Fruit fly (Drosophila melanogaster) whole organism, prepupa: ENCODE measurements around the gene esg.

Experiments used
- CG1621 ChIP-seq: fragments of 200-800 bp; sonication (Bioruptor generic); optimal IDR thresholded peaks from 3 replicates; lab custom pipeline; 2018; ENCODE audit warnings: missing biosample characterization, mild to moderate bottlenecking, missing genetic modification characterization
- CG34406 ChIP-seq: fragments of 200-800 bp; sonication (Bioruptor generic); optimal IDR thresholded peaks from 3 replicates; lab custom pipeline; 2016; ENCODE audit warnings: missing biosample characterization, missing genetic modification characterization
- CG4318 ChIP-seq: fragments of 200-800 bp; sonication (Bioruptor generic); optimal IDR thresholded peaks from 3 replicates; lab custom pipeline; 2017; ENCODE audit warnings: missing biosample characterization, mild to moderate bottlenecking, missing genetic modification characterization
- CG8632 ChIP-seq: fragments of 200-800 bp; sonication (Bioruptor generic); optimal IDR thresholded peaks from 3 replicates; lab custom pipeline; 2016; ENCODE audit warnings: missing biosample characterization, missing genetic modification characterization
- CG9139 ChIP-seq: fragments of 200-800 bp; sonication (Bioruptor generic); optimal IDR thresholded peaks from 3 replicates; lab custom pipeline; 2017; ENCODE audit warnings: missing biosample characterization, mild to moderate bottlenecking, missing genetic modification characterization
- Eip78C ChIP-seq: fragments of 200-800 bp; sonication (Bioruptor generic); peaks from one replicate; lab custom pipeline; 2016; ENCODE audit warnings: missing biosample characterization, missing genetic modification characterization
- Ets96B ChIP-seq: fragments of 200-800 bp; optimal IDR thresholded peaks from 2 replicates; lab custom pipeline; 2019; ENCODE audit warnings: missing biosample characterization, mild to moderate bottlenecking, missing genetic modification characterization, moderate library complexity
- Gug ChIP-seq: fragments of 200-800 bp; sonication (Bioruptor generic); IDR thresholded peaks from 2 replicates; pipeline ENCODE4 v1.3.6; 2022; ENCODE audit warnings: missing biosample characterization, missing genetic modification characterization
- Hr4 ChIP-seq: fragments of 200-800 bp; sonication (Bioruptor generic); optimal IDR thresholded peaks from 3 replicates; lab custom pipeline; 2016; ENCODE audit warnings: missing biosample characterization, missing genetic modification characterization
- Smox ChIP-seq: fragments of 200-800 bp; sonication (Bioruptor generic); optimal IDR thresholded peaks from 3 replicates; lab custom pipeline; 2016; ENCODE audit warnings: missing biosample characterization, missing genetic modification characterization
- Sox102F ChIP-seq: fragments of 200-800 bp; sonication (Bioruptor generic); optimal IDR thresholded peaks from 2 replicates; lab custom pipeline; 2016; ENCODE audit warnings: missing biosample characterization, mild to moderate bottlenecking, missing genetic modification characterization
- fd85E ChIP-seq: fragments of 200-800 bp; sonication (Bioruptor generic); optimal IDR thresholded peaks from 3 replicates; lab custom pipeline; 2016; ENCODE audit warnings: missing biosample characterization, missing genetic modification characterization
- lz ChIP-seq: fragments of 200-800 bp; sonication (Bioruptor generic); optimal IDR thresholded peaks from 3 replicates; lab custom pipeline; 2016; ENCODE audit warnings: missing biosample characterization, missing genetic modification characterization
- vri ChIP-seq: fragments of 200-800 bp; sonication (Bioruptor generic); optimal IDR thresholded peaks from 3 replicates; lab custom pipeline; 2016; ENCODE audit warnings: missing biosample characterization, mild to moderate bottlenecking, missing genetic modification characterization

Gene esg

dm6 chr2L:15385340-15385739 lies 51.7 kb downstream of the esg start (continued):
- TF ChIP-seq CG34406: peak; percentile 68
- TF ChIP-seq CG8632 (GFP tag; lab: Kevin White, UChicago): peak; percentile 61
- no peak for TF ChIP-seq Hr4 (GFP tag; lab: Kevin White, UChicago)
- peak; percentile 62 for TF ChIP-seq Smox (GFP tag; lab: Kevin White, UChicago)
- no peak for TF ChIP-seq vri (GFP tag; lab: Kevin White, UChicago)
- TF ChIP-seq Eip78C (GFP tag; lab: Kevin White, UChicago): peak; percentile 90
- TF ChIP-seq Gug (GFP tag; lab: Robert Waterston, UW): no peak
- TF ChIP-seq CG4318: no peak
- TF ChIP-seq Sox102F (GFP tag; lab: Kevin White, UChicago): no peak
- TF ChIP-seq CG1621 (tag; lab: Kevin White, UChicago): no peak
- TF ChIP-seq lz (GFP tag; lab: Kevin White, UChicago): peak; percentile 27
- peak; percentile 45 for TF ChIP-seq CG9139
- no peak for TF ChIP-seq fd85E (GFP tag; lab: Kevin White, UChicago)
- peak; percentile 86 for TF ChIP-seq Ets96B
